Worm (Caenorhabditis elegans) whole organism, young adult: ENCODE results near the gene str-4.

Source experiments
- C06A6.2 ChIP-seq: fragments of 200-800 bp; sonication (Bioruptor generic); conservative IDR thresholded peaks from 2 replicates; pipeline ENCODE4 v1.3.6; 2022; ENCODE audit warnings: missing genetic modification characterization, missing compliant biosample characterization
- F22D6.2 ChIP-seq: sonication (generic microtip); optimal IDR thresholded peaks from 2 replicates; lab custom pipeline; 2016; ENCODE audit warnings: mild to moderate bottlenecking, missing genetic modification characterization, missing compliant biosample characterization
- F37B4.10 ChIP-seq: fragments of 200-800 bp; sonication (Bioruptor generic); IDR thresholded peaks from 2 replicates; pipeline ENCODE4 v1.3.6; 2022; ENCODE audit warnings: missing genetic modification characterization, missing compliant biosample characterization
- F52B5.7 ChIP-seq: sonication (generic microtip); optimal IDR thresholded peaks from 2 replicates; lab custom pipeline; 2016; ENCODE audit warnings: mild to moderate bottlenecking, missing genetic modification characterization, missing compliant biosample characterization
- F57A8.1 ChIP-seq: fragments of 200-800 bp; sonication (Bioruptor generic); optimal IDR thresholded peaks from 2 replicates; lab custom pipeline; 2018; ENCODE audit warnings: mild to moderate bottlenecking, missing genetic modification characterization, moderate library complexity, missing compliant biosample characterization
- F57C9.4 ChIP-seq: sonication (generic microtip); optimal IDR thresholded peaks from 2 replicates; lab custom pipeline; 2017; ENCODE audit warnings: mild to moderate bottlenecking, missing genetic modification characterization, missing compliant biosample characterization
- Y53F4B.3 ChIP-seq: fragments of 200-800 bp; sonication (Bioruptor generic); IDR thresholded peaks from 2 replicates; pipeline ENCODE4 v1.3.6; 2022; ENCODE audit warnings: missing genetic modification reagents, missing genetic modification characterization, missing compliant biosample characterization
- Y53G8AR.9 ChIP-seq: fragments of 200-800 bp; sonication (Bioruptor generic); conservative IDR thresholded peaks from 2 replicates; pipeline ENCODE4 v1.3.6; 2022; ENCODE audit warnings: missing genetic modification reagents, missing genetic modification characterization, missing compliant biosample characterization
- Y56A3A.18 ChIP-seq: fragments of 200-800 bp; sonication (Bioruptor generic); IDR thresholded peaks from 2 replicates; pipeline ENCODE4 v1.3.6; 2022; ENCODE audit warnings: missing genetic modification reagents, missing genetic modification characterization, missing compliant biosample characterization
- Y79H2A.3 ChIP-seq: fragments of 200-800 bp; sonication (Bioruptor generic); conservative IDR thresholded peaks from 2 replicates; pipeline ENCODE4 v1.3.6; 2022; ENCODE audit warnings: missing genetic modification reagents, missing genetic modification characterization, missing compliant biosample characterization
- ZK185.1 ChIP-seq: sonication (generic microtip); optimal IDR thresholded peaks from 2 replicates; lab custom pipeline; 2016; ENCODE audit warnings: mild to moderate bottlenecking, missing genetic modification characterization, missing compliant biosample characterization; ENCODE audit not compliant: poor library complexity, severe bottlenecking
- akir-1 ChIP-seq: fragments of 200-800 bp; sonication (Bioruptor generic); optimal IDR thresholded peaks from 2 replicates; lab custom pipeline; 2018; ENCODE audit warnings: mild to moderate bottlenecking, missing genetic modification characterization, moderate library complexity, missing compliant biosample characterization
- aptf-2 ChIP-seq: fragments of 200-800 bp; sonication (Bioruptor generic); conservative IDR thresholded peaks from 2 replicates; pipeline ENCODE4 v1.3.6; 2022; ENCODE audit warnings: missing genetic modification reagents, missing genetic modification characterization, missing compliant biosample characterization
- athp-1 ChIP-seq: sonication (generic microtip); optimal IDR thresholded peaks from 2 replicates; lab custom pipeline; 2017; ENCODE audit warnings: mild to moderate bottlenecking, missing genetic modification characterization, missing compliant biosample characterization
- attf-5 ChIP-seq: fragments of 200-800 bp; sonication (Bioruptor generic); optimal IDR thresholded peaks from 2 replicates; lab custom pipeline; 2018; ENCODE audit warnings: mild to moderate bottlenecking, missing genetic modification characterization, missing compliant biosample characterization
- attf-6 ChIP-seq: fragments of 200-800 bp; sonication (Bioruptor generic); IDR thresholded peaks from 2 replicates; pipeline ENCODE4 v1.3.6; 2022; ENCODE audit warnings: missing genetic modification reagents, missing genetic modification characterization, missing compliant biosample characterization
- cebp-1 ChIP-seq, 2 experiments: fragments of 200-800 bp in 1 of 2; sonication (Bioruptor generic) in 1 of 2; sonication (generic microtip) in 1 of 2; IDR thresholded peaks in 1 of 2; optimal IDR thresholded peaks in 1 of 2; 2 replicates each; pipeline versions ENCODE4 v1.3.6 to Lab custom; 2017 to 2022; ENCODE audit warnings: missing compliant biosample characterization in 2 of 2, missing genetic modification characterization in 2 of 2, mild to moderate bottlenecking in 1 of 2, missing genetic modification reagents in 1 of 2, moderate library complexity in 1 of 2
- cebp-2 ChIP-seq: fragments of 200-800 bp; sonication (Bioruptor generic); IDR thresholded peaks from 2 replicates; pipeline ENCODE4 v1.3.6; 2022; ENCODE audit warnings: missing genetic modification characterization, missing compliant biosample characterization
- ceh-27 ChIP-seq: fragments of 200-800 bp; sonication (Bioruptor generic); optimal IDR thresholded peaks from 2 replicates; lab custom pipeline; 2018; ENCODE audit warnings: mild to moderate bottlenecking, missing genetic modification characterization, moderate library complexity, missing compliant biosample characterization
- ceh-40 ChIP-seq: fragments of 200-800 bp; sonication (Bioruptor generic); IDR thresholded peaks from 2 replicates; pipeline ENCODE4 v1.3.6; 2022; ENCODE audit warnings: missing genetic modification characterization, missing compliant biosample characterization
- ceh-58 ChIP-seq: fragments of 200-800 bp; sonication (Bioruptor generic); IDR thresholded peaks from 2 replicates; pipeline ENCODE4 v1.3.6; 2022; ENCODE audit warnings: missing genetic modification characterization, missing compliant biosample characterization
- ceh-79 ChIP-seq: sonication (generic microtip); optimal IDR thresholded peaks from 2 replicates; lab custom pipeline; 2017; ENCODE audit warnings: mild to moderate bottlenecking, missing genetic modification characterization, missing compliant biosample characterization
- chd-7 ChIP-seq: sonication (generic microtip); optimal IDR thresholded peaks from 2 replicates; lab custom pipeline; 2016; ENCODE audit warnings: mild to moderate bottlenecking, missing genetic modification characterization, moderate library complexity, missing compliant biosample characterization
- egrh-3 ChIP-seq: fragments of 200-800 bp; sonication (Bioruptor generic); IDR thresholded peaks from 2 replicates; pipeline ENCODE4 v1.3.6; 2022; ENCODE audit warnings: missing genetic modification reagents, missing genetic modification characterization, missing compliant biosample characterization
- gei-17 ChIP-seq: fragments of 200-800 bp; sonication (Bioruptor generic); optimal IDR thresholded peaks from 2 replicates; lab custom pipeline; 2018; ENCODE audit warnings: mild to moderate bottlenecking, missing genetic modification characterization, missing compliant biosample characterization
- hmg-20 ChIP-seq: fragments of 200-800 bp; sonication (Bioruptor generic); IDR thresholded peaks from 2 replicates; pipeline ENCODE4 v1.3.6; 2022; ENCODE audit warnings: missing genetic modification reagents, missing genetic modification characterization, missing compliant biosample characterization
- hrde-1 ChIP-seq: sonication (generic microtip); optimal IDR thresholded peaks from 2 replicates; lab custom pipeline; 2016; ENCODE audit warnings: missing genetic modification characterization, mild to moderate bottlenecking, missing compliant biosample characterization, moderate library complexity, missing genotype, missing genetic modification reagents, borderline replicate concordance
- lag-1 ChIP-seq: fragments of 200-800 bp; sonication (Bioruptor generic); IDR thresholded peaks from 2 replicates; pipeline ENCODE4 v1.3.6; 2022; ENCODE audit warnings: missing genetic modification reagents, missing genetic modification characterization, missing compliant biosample characterization
- lin-40 ChIP-seq: sonication (generic microtip); optimal IDR thresholded peaks from 2 replicates; lab custom pipeline; 2016; ENCODE audit warnings: missing genetic modification characterization, mild to moderate bottlenecking, missing compliant biosample characterization, missing genotype, missing genetic modification reagents
- lin-54 ChIP-seq: fragments of 200-800 bp; sonication (Bioruptor generic); optimal IDR thresholded peaks from 2 replicates; lab custom pipeline; 2018; ENCODE audit warnings: mild to moderate bottlenecking, missing genetic modification characterization, missing compliant biosample characterization
- lir-1 ChIP-seq: fragments of 200-800 bp; sonication (Bioruptor generic); conservative IDR thresholded peaks from 2 replicates; pipeline ENCODE4 v1.3.6; 2022; ENCODE audit warnings: missing genetic modification reagents, missing genetic modification characterization, missing compliant biosample characterization
- mel-28 ChIP-seq: sonication (generic microtip); optimal IDR thresholded peaks from 2 replicates; lab custom pipeline; 2016; ENCODE audit warnings: borderline replicate concordance, mild to moderate bottlenecking, missing genetic modification characterization, missing compliant biosample characterization
- nhr-80 ChIP-seq: sonication (generic microtip); optimal IDR thresholded peaks from 2 replicates; lab custom pipeline; 2016; ENCODE audit warnings: missing genetic modification characterization, missing compliant biosample characterization
- tlf-1 ChIP-seq: fragments of 200-800 bp; sonication (Bioruptor generic); optimal IDR thresholded peaks from 2 replicates; lab custom pipeline; 2018; ENCODE audit warnings: mild to moderate bottlenecking, missing genetic modification characterization, missing compliant biosample characterization
- unc-130 ChIP-seq: sonication (generic microtip); optimal IDR thresholded peaks from 2 replicates; lab custom pipeline; 2016; ENCODE audit warnings: missing genetic modification reagents, missing genetic modification characterization, missing compliant biosample characterization
- unc-62 ChIP-seq: fragments of 150-350 bp; optimal IDR thresholded peaks from 2 replicates; lab custom pipeline; 2014; ENCODE audit warnings: missing biosample characterization, missing genetic modification reagents, missing genetic modification characterization
- zfh-2 ChIP-seq: fragments of 200-800 bp; sonication (Bioruptor generic); conservative IDR thresholded peaks from 2 replicates; pipeline ENCODE4 v1.3.6; 2022; ENCODE audit warnings: missing genetic modification reagents, missing genetic modification characterization, missing compliant biosample characterization
- ztf-22 ChIP-seq: fragments of 200-800 bp; sonication (Bioruptor generic); optimal IDR thresholded peaks from 2 replicates; lab custom pipeline; 2018; ENCODE audit warnings: mild to moderate bottlenecking, missing genetic modification characterization, moderate library complexity, missing compliant biosample characterization
- ztf-25 ChIP-seq: fragments of 200-800 bp; sonication (Bioruptor generic); IDR thresholded peaks from 2 replicates; pipeline ENCODE4 v1.3.6; 2022; ENCODE audit warnings: missing genetic modification reagents, missing genetic modification characterization, missing compliant biosample characterization
- ztf-28 ChIP-seq: fragments of 200-800 bp; sonication (Bioruptor generic); IDR thresholded peaks from 2 replicates; pipeline ENCODE4 v1.3.6; 2022; ENCODE audit warnings: missing genetic modification reagents, missing genetic modification characterization, missing compliant biosample characterization

Gene str-4

DNA sequence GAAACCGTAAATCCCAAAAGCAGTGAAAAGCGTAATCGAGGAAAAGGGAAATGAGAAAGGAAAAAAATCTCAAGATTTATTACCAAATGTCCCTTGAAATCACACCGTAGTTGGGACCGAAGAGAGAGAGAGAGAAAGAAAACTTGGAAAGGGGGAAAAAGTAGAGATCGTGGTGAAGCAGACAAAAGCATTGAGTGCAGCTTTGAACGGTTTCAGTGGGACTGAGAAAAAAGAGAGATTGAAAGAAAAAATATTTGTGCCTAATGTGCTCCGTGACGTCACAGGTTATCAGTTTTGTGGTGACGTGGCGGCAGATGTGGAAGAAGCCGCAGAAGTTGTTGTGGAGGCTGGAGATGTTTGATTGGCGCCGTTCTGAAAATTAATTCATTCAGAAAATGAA, 30.7 kb upstream of the str-4 start:
- TF ChIP-seq unc-62 (GFP tag; lab: Kevin White, UChicago) (no peak), zfh-2 (GFP tag; lab: Robert Waterston, UW) (no peak), Y53F4B.3 (no peak), Y79H2A.3 (GFP tag; lab: Robert Waterston, UW) (no peak), Y56A3A.18 (GFP tag; lab: Robert Waterston, UW) (0 out of 2 replicates have a peak, but pooled peaks have one; percentile 52)

DNA sequence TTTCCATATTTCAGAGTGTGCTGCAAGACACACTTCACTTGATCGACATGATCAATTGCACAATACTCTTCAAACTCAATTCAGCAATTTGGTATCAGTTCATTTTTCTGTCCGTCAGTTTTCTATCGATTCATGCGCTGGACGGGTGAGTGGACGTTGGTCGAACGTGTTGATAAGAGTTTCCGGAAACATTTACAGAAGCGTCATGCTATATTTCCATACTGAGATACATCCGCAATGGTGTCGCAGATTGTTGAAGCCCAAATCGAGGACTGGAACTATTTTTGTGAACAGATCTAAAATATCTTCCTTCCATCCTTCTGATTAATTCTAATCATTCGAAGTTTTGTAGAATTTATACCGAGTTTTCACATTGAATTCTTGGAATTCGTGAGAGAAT, 30.1 kb upstream of the str-4 start:
- TF ChIP-seq hmg-20 (no peak), cebp-2 (GFP tag; lab: Robert Waterston, UW) (0 out of 2 replicates have a peak, but pooled peaks have one; percentile 36), Y79H2A.3 (GFP tag; lab: Robert Waterston, UW) (no peak), lin-40 (tag; lab: Kevin White, UChicago) (no peak), lag-1 (no peak), mel-28 (tag; lab: Kevin White, UChicago) (no peak), C06A6.2 (GFP tag; lab: Robert Waterston, UW) (0 out of 2 replicates have a peak, but pooled peaks have one; percentile 25), ztf-22 (GFP tag; lab: Kevin White, UChicago) (no peak), ZK185.1 (peak; percentile 29), F22D6.2 (tag; lab: Kevin White, UChicago) (no peak), F52B5.7 (tag; lab: Kevin White, UChicago) (no peak), ceh-27 (GFP tag; lab: Kevin White, UChicago) (no peak), aptf-2 (GFP tag; lab: Robert Waterston, UW) (no peak), F37B4.10 (no peak), ztf-28 (GFP tag; lab: Robert Waterston, UW) (no peak), cebp-1 (GFP tag; IDR thresholded peaks at IDR 0.05; lab: Robert Waterston, UW) (no peak), cebp-1 (tag; optimal IDR thresholded peaks at IDR 0.05; lab: Kevin White, UChicago) (no peak), lin-54 (GFP tag; lab: Kevin White, UChicago) (no peak), hrde-1 (tag; lab: Kevin White, UChicago) (no peak), ceh-40 (GFP tag; lab: Robert Waterston, UW) (no peak), gei-17 (GFP tag; lab: Kevin White, UChicago) (no peak), unc-130 (GFP tag; lab: Kevin White, UChicago) (no peak), egrh-3 (GFP tag; lab: Robert Waterston, UW) (no peak), athp-1 (no peak), lir-1 (GFP tag; lab: Robert Waterston, UW) (no peak), ceh-79 (tag; lab: Kevin White, UChicago) (no peak), tlf-1 (GFP tag; lab: Kevin White, UChicago) (peak; percentile 19), nhr-80 (tag; lab: Kevin White, UChicago) (peak; percentile 87), attf-5 (GFP tag; lab: Kevin White, UChicago) (no peak), ztf-25 (GFP tag; lab: Robert Waterston, UW) (no peak)
- TF ChIP-seq, all 124 proteins: peak for 5

DNA sequence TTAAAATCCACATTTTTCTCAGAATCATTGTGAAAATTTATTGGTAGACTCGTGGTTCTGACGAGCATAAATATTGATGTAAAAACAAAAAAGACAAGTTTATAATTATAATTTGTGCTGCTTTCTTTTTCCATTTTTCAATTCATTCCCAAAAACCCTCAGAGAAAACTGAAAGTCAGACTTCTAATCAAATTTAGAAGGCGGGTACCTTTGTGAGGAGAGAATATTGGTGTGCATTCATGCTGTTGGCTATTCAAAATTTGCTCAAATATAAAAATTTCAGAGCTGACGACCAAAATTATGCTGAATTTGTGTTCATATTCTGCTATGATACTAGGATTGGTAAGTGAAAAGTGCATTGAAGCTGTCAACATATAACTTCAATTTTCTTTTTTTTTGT, 27.5 kb upstream of the str-4 start, which contains the start of gene srx-125:
Gene srx-125, plus strand, starts transcription at position 301 of the 400 bp plus-strand sequence.
- no peak for TF ChIP-seq F57A8.1 (GFP tag; lab: Kevin White, UChicago)
- no peak for TF ChIP-seq Y53G8AR.9
- TF ChIP-seq attf-6 (GFP tag; lab: Robert Waterston, UW): no peak
- no peak for TF ChIP-seq ceh-58
- no peak for TF ChIP-seq hrde-1 (tag; lab: Kevin White, UChicago)
- no peak for TF ChIP-seq chd-7
- TF ChIP-seq lin-54 (GFP tag; lab: Kevin White, UChicago): no peak
- TF ChIP-seq F57C9.4 (tag; lab: Kevin White, UChicago): no peak
- no peak for TF ChIP-seq lir-1 (GFP tag; lab: Robert Waterston, UW)
- no peak for TF ChIP-seq akir-1
